Worm (Caenorhabditis elegans) whole organism, young adult: ENCODE measurements around the gene maa-1.

Experiments
- F10E7.11 ChIP-seq: sonication (generic microtip); optimal IDR thresholded peaks from 2 replicates; lab custom pipeline; 2017; ENCODE audit warnings: mild to moderate bottlenecking, missing genetic modification characterization, moderate library complexity, missing compliant biosample characterization
- ama-1 ChIP-seq, 3 experiments: fragments of 150-350 bp in 1 of 3; sonication (generic microtip) in 2 of 3; optimal IDR thresholded peaks; 2 replicates each; lab custom pipeline; 2014 to 2018; ENCODE audit warnings: missing biosample characterization in 2 of 3, missing genetic modification characterization in 2 of 3, missing genetic modification reagents in 2 of 3
- attf-6 ChIP-seq: fragments of 200-800 bp; sonication (Bioruptor generic); IDR thresholded peaks from 2 replicates; pipeline ENCODE4 v1.3.6; 2022; ENCODE audit warnings: missing genetic modification reagents, missing genetic modification characterization, missing compliant biosample characterization
- hmg-20 ChIP-seq: fragments of 200-800 bp; sonication (Bioruptor generic); IDR thresholded peaks from 2 replicates; pipeline ENCODE4 v1.3.6; 2022; ENCODE audit warnings: missing genetic modification reagents, missing genetic modification characterization, missing compliant biosample characterization
- mcd-1 ChIP-seq: fragments of 200-800 bp; sonication (Bioruptor generic); IDR thresholded peaks from 2 replicates; pipeline ENCODE4 v1.3.6; 2022; ENCODE audit warnings: missing genetic modification reagents, missing genetic modification characterization, missing compliant biosample characterization
- nhr-27 ChIP-seq: fragments of 200-800 bp; sonication (Bioruptor generic); optimal IDR thresholded peaks from 2 replicates; lab custom pipeline; 2018; ENCODE audit warnings: mild to moderate bottlenecking, missing genetic modification characterization, moderate library complexity, missing compliant biosample characterization
- snpc-4 ChIP-seq, 5 experiments: fragments of 150-350 bp in 1 of 5; sonication (generic microtip) in 4 of 5; optimal IDR thresholded peaks; 2 replicates each; lab custom pipeline; 2014 to 2018; ENCODE audit warnings: missing genetic modification characterization in 5 of 5, missing biosample characterization in 3 of 5, antibody characterized with exemption in 2 of 5, mild to moderate bottlenecking in 2 of 5, missing compliant biosample characterization in 2 of 5, missing genotype in 2 of 5, moderate library complexity in 2 of 5, missing genetic modification reagents in 1 of 5
- tbx-9 ChIP-seq: sonication (generic microtip); optimal IDR thresholded peaks from 2 replicates; lab custom pipeline; 2016; ENCODE audit warnings: borderline replicate concordance, missing genetic modification characterization, inconsistent platforms, missing compliant biosample characterization
- unc-130 ChIP-seq: sonication (generic microtip); optimal IDR thresholded peaks from 2 replicates; lab custom pipeline; 2016; ENCODE audit warnings: missing genetic modification reagents, missing genetic modification characterization, missing compliant biosample characterization
- unc-62 ChIP-seq: fragments of 150-350 bp; optimal IDR thresholded peaks from 2 replicates; lab custom pipeline; 2014; ENCODE audit warnings: missing biosample characterization, missing genetic modification reagents, missing genetic modification characterization
- zim-3 ChIP-seq: sonication (generic microtip); optimal IDR thresholded peaks from 2 replicates; lab custom pipeline; 2017; ENCODE audit warnings: mild to moderate bottlenecking, missing genetic modification characterization, moderate library complexity, missing compliant biosample characterization
- ztf-26 ChIP-seq: sonication (generic microtip); optimal IDR thresholded peaks from 2 replicates; lab custom pipeline; 2017; ENCODE audit warnings: missing genetic modification characterization, missing compliant biosample characterization

- TF ChIP-seq ama-1 (optimal IDR thresholded peaks at IDR 0.05; lab: Kevin White, UChicago) (no peak), ama-1 (GFP tag; optimal IDR thresholded peaks at IDR 0.05; lab: Kevin White, UChicago) (no peak), ztf-26 (no peak), unc-130 (no peak), snpc-4 (GFP tag; optimal IDR thresholded peaks at IDR 0.05; lab: Kevin White, UChicago) (no peak), snpc-4 (tag; optimal IDR thresholded peaks at IDR 0.05; lab: Kevin White, UChicago) (no peak), unc-62 (GFP tag; lab: Kevin White, UChicago) (no peak), attf-6 (no peak), zim-3 (tag; lab: Kevin White, UChicago) (no peak), mcd-1 (GFP tag; lab: Robert Waterston, UW) (no peak), tbx-9 (no peak), F10E7.11 (tag; lab: Kevin White, UChicago) (no peak), hmg-20 (GFP tag; lab: Robert Waterston, UW) (no peak), nhr-27 (tag; lab: Kevin White, UChicago) (no peak)
These were observed 6.7 kb upstream of the maa-1 start for ce11 chrIII:11829062-11829461.
